Fruit fly (Drosophila melanogaster) whole organism, wandering third instar larva: ENCODE data around the gene Rbfox1.
A peak's percentile ranks its signal among the peaks of the same experiment; 100 is the strongest.

Source experiments
- Abd-B ChIP-seq: fragments of >200 bp; optimal IDR thresholded peaks from 2 replicates; lab custom pipeline; 2017; ENCODE audit warnings: missing biosample characterization, missing genetic modification characterization
- CG32264 ChIP-seq: fragments of 200-800 bp; sonication (Bioruptor generic); optimal IDR thresholded peaks from 2 replicates; lab custom pipeline; 2016; ENCODE audit warnings: missing biosample characterization, missing genetic modification characterization
- CrebA ChIP-seq: fragments of 200-800 bp; sonication (Bioruptor generic); optimal IDR thresholded peaks from 2 replicates; lab custom pipeline; 2016; ENCODE audit warnings: missing biosample characterization, mild to moderate bottlenecking, missing genetic modification characterization, borderline replicate concordance
- Dfd ChIP-seq: fragments of >200 bp; optimal IDR thresholded peaks from 2 replicates; lab custom pipeline; 2017; ENCODE audit warnings: missing biosample characterization, missing genetic modification characterization
- Dif ChIP-seq: fragments of 200-275, 200-300 bp; sonication (Bioruptor generic); optimal IDR thresholded peaks from 2 replicates; lab custom pipeline; 2018; ENCODE audit warnings: missing biosample characterization, missing genetic modification characterization; ENCODE audit not compliant: partially characterized antibody
- HLH106 ChIP-seq: fragments of 200-800 bp; optimal IDR thresholded peaks from 3 replicates; lab custom pipeline; 2019; ENCODE audit warnings: missing biosample characterization, mild to moderate bottlenecking, missing genetic modification characterization, moderate library complexity
- Hr78 ChIP-seq: fragments of >200 bp; optimal IDR thresholded peaks from 2 replicates; lab custom pipeline; 2017; ENCODE audit warnings: missing biosample characterization, missing genetic modification characterization
- Hr83 ChIP-seq: fragments of 200-300 bp; sonication (Bioruptor generic); optimal IDR thresholded peaks from 2 replicates; lab custom pipeline; 2016; ENCODE audit warnings: missing biosample characterization, mild to moderate bottlenecking, missing genetic modification characterization, moderate library complexity; ENCODE audit not compliant: poor library complexity, severe bottlenecking
- Jra ChIP-seq: sonication (Bioruptor generic); optimal IDR thresholded peaks from 2 replicates; lab custom pipeline; 2016; ENCODE audit warnings: missing biosample characterization, missing genetic modification characterization
- Myc ChIP-seq: fragments of >200 bp; optimal IDR thresholded peaks from 2 replicates; lab custom pipeline; 2017
- N ChIP-seq: fragments of >200 bp; optimal IDR thresholded peaks from 2 replicates; lab custom pipeline; 2018; ENCODE audit warnings: missing biosample characterization, missing external identifiers, missing genetic modification characterization
- OdsH ChIP-seq: fragments of 200-800 bp; sonication (Bioruptor generic); optimal IDR thresholded peaks from 2 replicates; lab custom pipeline; 2016; ENCODE audit warnings: missing biosample characterization, mild to moderate bottlenecking, missing genetic modification characterization
- Rel ChIP-seq, 2 experiments: fragments of 200-800 bp; sonication (Bioruptor generic) in 1 of 2; optimal IDR thresholded peaks; 2 replicates in 1 of 2; 3 replicates in 1 of 2; lab custom pipeline; 2016 to 2019; ENCODE audit warnings: mild to moderate bottlenecking in 2 of 2, missing biosample characterization in 2 of 2, missing genetic modification characterization in 2 of 2, moderate library complexity in 1 of 2
- Sp1 ChIP-seq: fragments of 200-800 bp; sonication (Bioruptor generic); optimal IDR thresholded peaks from 3 replicates; lab custom pipeline; 2019; ENCODE audit warnings: missing biosample characterization, mild to moderate bottlenecking, missing genetic modification characterization, moderate library complexity
- br ChIP-seq: fragments of 200-800 bp; sonication (Bioruptor generic); optimal IDR thresholded peaks from 2 replicates; lab custom pipeline; 2016; ENCODE audit warnings: missing biosample characterization, missing genetic modification characterization
- brk ChIP-seq: fragments of 200-800 bp; sonication (Bioruptor generic); optimal IDR thresholded peaks from 2 replicates; lab custom pipeline; 2016; ENCODE audit warnings: missing biosample characterization, mild to moderate bottlenecking, missing genetic modification characterization
- dl ChIP-seq, 2 experiments: fragments of 175-275, 200-275 bp in 1 of 2; fragments of 200-275 bp in 1 of 2; sonication (Bioruptor generic); optimal IDR thresholded peaks; lab custom pipeline; 2018; ENCODE audit warnings: mild to moderate bottlenecking in 2 of 2, missing biosample characterization in 2 of 2, missing genetic modification characterization in 2 of 2, moderate library complexity in 2 of 2; ENCODE audit not compliant: partially characterized antibody in 2 of 2, insufficient read depth in 1 of 2
- dmrt93B ChIP-seq: fragments of 200-800 bp; sonication (Bioruptor generic); optimal IDR thresholded peaks from 2 replicates; lab custom pipeline; 2018; ENCODE audit warnings: missing biosample characterization, mild to moderate bottlenecking, missing genetic modification characterization
- dsf ChIP-seq: sonication (Bioruptor generic); optimal IDR thresholded peaks from 2 replicates; lab custom pipeline; 2016; ENCODE audit warnings: missing biosample characterization, missing genetic modification characterization, borderline replicate concordance
- ey ChIP-seq: fragments of 200-800 bp; sonication (Bioruptor generic); optimal IDR thresholded peaks from 2 replicates; lab custom pipeline; 2016; ENCODE audit warnings: missing biosample characterization, missing genetic modification characterization
- foxo ChIP-seq, 2 experiments: fragments of 200-800 bp; sonication (Bioruptor generic); optimal IDR thresholded peaks; 2 replicates in 1 of 2; 3 replicates in 1 of 2; lab custom pipeline; 2016 to 2017; ENCODE audit warnings: missing biosample characterization in 2 of 2, missing genetic modification characterization in 2 of 2
- fru ChIP-seq: fragments of 200-800 bp; sonication (Bioruptor generic); optimal IDR thresholded peaks from 3 replicates; lab custom pipeline; 2016; ENCODE audit warnings: missing biosample characterization, mild to moderate bottlenecking, missing genetic modification characterization
- h ChIP-seq: fragments of 200-800 bp; sonication (Bioruptor generic); optimal IDR thresholded peaks from 3 replicates; lab custom pipeline; 2016; ENCODE audit warnings: missing biosample characterization, mild to moderate bottlenecking, missing genetic modification characterization
- lola ChIP-seq: fragments of >200 bp; optimal IDR thresholded peaks from 2 replicates; lab custom pipeline; 2017; ENCODE audit warnings: missing biosample characterization, missing genetic modification characterization
- psq ChIP-seq: fragments of 200-800 bp; sonication (Bioruptor generic); optimal IDR thresholded peaks from 3 replicates; lab custom pipeline; 2017; ENCODE audit warnings: missing biosample characterization, mild to moderate bottlenecking, missing genetic modification characterization, moderate library complexity
- rgr ChIP-seq: fragments of 200-800 bp; sonication (Bioruptor generic); optimal IDR thresholded peaks from 3 replicates; lab custom pipeline; 2016; ENCODE audit warnings: missing biosample characterization, mild to moderate bottlenecking, missing genetic modification characterization
- sage ChIP-seq: fragments of 200-800 bp; sonication (Bioruptor generic); optimal IDR thresholded peaks from 2 replicates; lab custom pipeline; 2016; ENCODE audit warnings: missing biosample characterization, mild to moderate bottlenecking, missing genetic modification characterization
- sv ChIP-seq: fragments of 200-800 bp; sonication (Bioruptor generic); optimal IDR thresholded peaks from 3 replicates; lab custom pipeline; 2016; ENCODE audit warnings: missing biosample characterization, missing genetic modification characterization
- tai ChIP-seq: sonication (Bioruptor generic); optimal IDR thresholded peaks from 2 replicates; lab custom pipeline; 2016; ENCODE audit warnings: missing biosample characterization, missing genetic modification characterization
- usp ChIP-seq: fragments of >200 bp; optimal IDR thresholded peaks from 2 replicates; lab custom pipeline; 2017; ENCODE audit warnings: missing biosample characterization, missing genetic modification characterization
- woc ChIP-seq: sonication (Bioruptor generic); optimal IDR thresholded peaks from 2 replicates; lab custom pipeline; 2016; ENCODE audit warnings: missing biosample characterization, mild to moderate bottlenecking, missing genetic modification characterization

Rbfox1 gene

dm6 chr3L:10538290-10538689 lies 57.1 kb downstream of the Rbfox1 start:
- TF ChIP-seq dmrt93B (GFP tag; lab: Kevin White, UChicago) (no peak), dl (GFP tag; optimal IDR thresholded peaks at IDR 0.05; lab: Kevin White, UChicago; ENCODE audit: insufficient read depth in 1 of 2, partially characterized antibody in 2 of 2) (no peak), Dif (GFP tag; lab: Kevin White, UChicago) (no peak), ey (GFP tag; lab: Kevin White, UChicago) (no peak), dsf (GFP tag; lab: Kevin White, UChicago) (no peak), lola (GFP tag; lab: Kevin White, UChicago) (no peak), woc (GFP tag; lab: Kevin White, UChicago) (no peak), Rel (GFP tag; optimal IDR thresholded peaks at IDR 0.05; lab: Kevin White, UChicago) (no peak), Rel (tag; optimal IDR thresholded peaks at IDR 0.05; lab: Kevin White, UChicago) (no peak), psq (GFP tag; lab: Kevin White, UChicago) (no peak), foxo (GFP tag; optimal IDR thresholded peaks at IDR 0.05; lab: Kevin White, UChicago) (no peak), sage (GFP tag; lab: Kevin White, UChicago) (no peak), CG32264 (GFP tag; lab: Kevin White, UChicago) (no peak), sv (GFP tag; lab: Kevin White, UChicago) (no peak), HLH106 (tag; lab: Kevin White, UChicago) (no peak), Hr78 (GFP tag; lab: Kevin White, UChicago) (no peak), fru (GFP tag; lab: Kevin White, UChicago) (no peak), Myc (lab: Kevin White, UChicago) (no peak), br (GFP tag; lab: Kevin White, UChicago) (no peak), OdsH (GFP tag; lab: Kevin White, UChicago) (no peak)

- TF ChIP-seq tai (GFP tag; lab: Kevin White, UChicago) (no peak), woc (GFP tag; lab: Kevin White, UChicago) (no peak), Jra (GFP tag; lab: Kevin White, UChicago) (no peak), dmrt93B (GFP tag; lab: Kevin White, UChicago) (no peak), CrebA (GFP tag; lab: Kevin White, UChicago) (no peak), usp (GFP tag; lab: Kevin White, UChicago) (no peak), h (GFP tag; lab: Kevin White, UChicago) (no peak), N (GFP tag; lab: Kevin White, UChicago) (no peak), OdsH (GFP tag; lab: Kevin White, UChicago) (no peak), Rel (GFP tag; optimal IDR thresholded peaks at IDR 0.05; lab: Kevin White, UChicago) (no peak), Rel (tag; optimal IDR thresholded peaks at IDR 0.05; lab: Kevin White, UChicago) (no peak), Abd-B (GFP tag; lab: Kevin White, UChicago) (no peak), brk (GFP tag; lab: Kevin White, UChicago) (no peak), sv (GFP tag; lab: Kevin White, UChicago) (no peak), Hr83 (GFP tag; lab: Kevin White, UChicago) (no peak), dl (GFP tag; optimal IDR thresholded peaks at IDR 0.05; lab: Kevin White, UChicago; ENCODE audit: insufficient read depth in 1 of 2, partially characterized antibody in 2 of 2) (no peak), Dfd (GFP tag; lab: Kevin White, UChicago) (no peak), Hr78 (GFP tag; lab: Kevin White, UChicago) (no peak), Sp1 (GFP tag; lab: Kevin White, UChicago) (no peak), lola (GFP tag; lab: Kevin White, UChicago) (no peak), psq (GFP tag; lab: Kevin White, UChicago) (no peak)
Observed at dm6 chr3L:10540839-10541238, 59.6 kb downstream of the Rbfox1 start.

dm6 chr3L:10544349-10544748 lies 63.1 kb downstream of the Rbfox1 start:
- no peak for TF ChIP-seq rgr (GFP tag; lab: Kevin White, UChicago)
- TF ChIP-seq dsf (GFP tag; lab: Kevin White, UChicago): no peak
- no peak for TF ChIP-seq sage (GFP tag; lab: Kevin White, UChicago)
- no peak for TF ChIP-seq Dif (GFP tag; lab: Kevin White, UChicago)
- no peak for TF ChIP-seq Jra (GFP tag; lab: Kevin White, UChicago)
- TF ChIP-seq lola (GFP tag; lab: Kevin White, UChicago): no peak

dm6 chr3L:10545029-10545428 lies 63.8 kb downstream of the Rbfox1 start:
- TF ChIP-seq h (GFP tag; lab: Kevin White, UChicago) (peak; percentile 5), fru (GFP tag; lab: Kevin White, UChicago) (peak; percentile 22), foxo (GFP tag; optimal IDR thresholded peaks at IDR 0.05; lab: Kevin White, UChicago) (peak in 1 of 2 experiments; percentile 1), HLH106 (tag; lab: Kevin White, UChicago) (peak; percentile 21), Abd-B (GFP tag; lab: Kevin White, UChicago) (no peak), sv (GFP tag; lab: Kevin White, UChicago) (no peak)
